Worm (Caenorhabditis elegans) whole organism, L3 larva: ENCODE results near the gene F47B8.4.

Experiments
- R02D3.7 ChIP-seq: fragments of 150-350 bp; optimal IDR thresholded peaks from 2 replicates; lab custom pipeline; 2014; ENCODE audit warnings: missing biosample characterization, missing genetic modification characterization
- ZK546.5 ChIP-seq: sonication (generic microtip); optimal IDR thresholded peaks from 2 replicates; lab custom pipeline; 2017; ENCODE audit warnings: missing biosample characterization, missing genetic modification characterization
- aly-2 ChIP-seq: fragments of 150-350 bp; optimal IDR thresholded peaks from 2 replicates; lab custom pipeline; 2014; ENCODE audit warnings: missing biosample characterization, missing genetic modification characterization
- ceh-16 ChIP-seq: sonication (generic microtip); optimal IDR thresholded peaks from 2 replicates; lab custom pipeline; 2017; ENCODE audit warnings: missing biosample characterization, missing genetic modification characterization
- ceh-28 ChIP-seq: fragments of 150-350 bp; optimal IDR thresholded peaks from 2 replicates; lab custom pipeline; 2014; ENCODE audit warnings: missing biosample characterization, missing genetic modification reagents, missing genetic modification characterization
- ceh-82 ChIP-seq: fragments of 150-350 bp; optimal IDR thresholded peaks from 2 replicates; lab custom pipeline; 2014; ENCODE audit warnings: missing biosample characterization, missing genetic modification characterization
- daf-12 ChIP-seq: fragments of 150-350 bp; optimal IDR thresholded peaks from 2 replicates; lab custom pipeline; 2014; ENCODE audit warnings: missing biosample characterization, missing genetic modification reagents, missing genetic modification characterization
- egl-27 ChIP-seq: sonication (generic microtip); optimal IDR thresholded peaks from 4 replicates; lab custom pipeline; 2017; ENCODE audit warnings: missing biosample characterization, missing genetic modification reagents, missing genetic modification characterization
- elt-1 ChIP-seq: fragments of 150-350 bp; optimal IDR thresholded peaks from 2 replicates; lab custom pipeline; 2014; ENCODE audit warnings: missing biosample characterization, missing genetic modification characterization
- elt-2 ChIP-seq: sonication (generic microtip); optimal IDR thresholded peaks from 2 replicates; lab custom pipeline; 2016; ENCODE audit warnings: missing genetic modification reagents, mild to moderate bottlenecking, missing genetic modification characterization, missing compliant biosample characterization
- elt-3 ChIP-seq, 3 experiments: fragments of 150-350 bp in 1 of 3; sonication (generic microtip) in 2 of 3; optimal IDR thresholded peaks; 2 replicates in 2 of 3; 4 replicates in 1 of 3; lab custom pipeline; 2014 to 2017; ENCODE audit warnings: missing biosample characterization in 3 of 3, missing genetic modification characterization in 3 of 3
- jun-1 ChIP-seq: fragments of 150-350 bp; optimal IDR thresholded peaks from 2 replicates; lab custom pipeline; 2014; ENCODE audit warnings: missing biosample characterization, missing genetic modification reagents, missing genetic modification characterization
- lin-39 ChIP-seq: fragments of 150-350 bp; optimal IDR thresholded peaks from 2 replicates; lab custom pipeline; 2018; ENCODE audit warnings: missing biosample characterization, missing genetic modification reagents, missing genetic modification characterization
- lsy-12 ChIP-seq: sonication (generic microtip); optimal IDR thresholded peaks from 2 replicates; lab custom pipeline; 2016; ENCODE audit warnings: mild to moderate bottlenecking, missing genetic modification characterization, missing compliant biosample characterization
- mdl-1 ChIP-seq: fragments of 150-350 bp; optimal IDR thresholded peaks from 2 replicates; lab custom pipeline; 2014; ENCODE audit warnings: missing biosample characterization, missing genetic modification characterization
- nfya-1 ChIP-seq: sonication (generic microtip); optimal IDR thresholded peaks from 2 replicates; lab custom pipeline; 2017; ENCODE audit warnings: missing genetic modification characterization, mild to moderate bottlenecking, missing compliant biosample characterization, antibody characterized with exemption, moderate library complexity; ENCODE audit not compliant: insufficient read depth
- nhr-11 ChIP-seq: fragments of 150-350 bp; optimal IDR thresholded peaks from 2 replicates; lab custom pipeline; 2014; ENCODE audit warnings: missing biosample characterization, missing genetic modification characterization
- nhr-12 ChIP-seq: fragments of 150-350 bp; optimal IDR thresholded peaks from 2 replicates; lab custom pipeline; 2014; ENCODE audit warnings: missing biosample characterization, missing genetic modification characterization
- nhr-23 ChIP-seq: fragments of 150-350 bp; optimal IDR thresholded peaks from 2 replicates; lab custom pipeline; 2014; ENCODE audit warnings: missing biosample characterization, missing genetic modification reagents, missing genetic modification characterization
- nhr-25 ChIP-seq: sonication (generic microtip); optimal IDR thresholded peaks from 2 replicates; lab custom pipeline; 2017; ENCODE audit warnings: missing biosample characterization, missing genetic modification characterization
- nhr-43 ChIP-seq: sonication (generic microtip); optimal IDR thresholded peaks from 2 replicates; lab custom pipeline; 2016; ENCODE audit warnings: mild to moderate bottlenecking, missing genetic modification characterization, missing compliant biosample characterization; ENCODE audit not compliant: poor library complexity, severe bottlenecking
- nhr-67 ChIP-seq: fragments of 150-350 bp; optimal IDR thresholded peaks from 2 replicates; lab custom pipeline; 2014; ENCODE audit warnings: missing biosample characterization, missing genetic modification characterization
- nhr-77 ChIP-seq: fragments of 150-350 bp; optimal IDR thresholded peaks from 2 replicates; lab custom pipeline; 2014; ENCODE audit warnings: missing biosample characterization, missing genetic modification characterization
- pha-4 ChIP-seq: fragments of 150-350 bp; optimal IDR thresholded peaks from 2 replicates; lab custom pipeline; 2014; ENCODE audit warnings: missing biosample characterization, missing genetic modification reagents, missing genetic modification characterization
- sea-2 ChIP-seq: fragments of 150-350 bp; sonication (generic microtip); optimal IDR thresholded peaks from 4 replicates; lab custom pipeline; 2014; ENCODE audit warnings: missing biosample characterization, missing genetic modification reagents, missing genetic modification characterization
- snpc-4 ChIP-seq: fragments of 150-350 bp; optimal IDR thresholded peaks from 2 replicates; lab custom pipeline; 2014; ENCODE audit warnings: missing biosample characterization, missing genetic modification characterization
- zag-1 ChIP-seq: fragments of 150-350 bp; optimal IDR thresholded peaks from 2 replicates; lab custom pipeline; 2014; ENCODE audit warnings: missing biosample characterization, missing genetic modification characterization
- ztf-11 ChIP-seq: fragments of 150-350 bp; optimal IDR thresholded peaks from 2 replicates; lab custom pipeline; 2014; ENCODE audit warnings: missing biosample characterization, missing genetic modification characterization
- ztf-4 ChIP-seq: fragments of 150-350 bp; optimal IDR thresholded peaks from 2 replicates; lab custom pipeline; 2014; ENCODE audit warnings: missing biosample characterization, missing genetic modification characterization

F47B8.4 gene

DNA sequence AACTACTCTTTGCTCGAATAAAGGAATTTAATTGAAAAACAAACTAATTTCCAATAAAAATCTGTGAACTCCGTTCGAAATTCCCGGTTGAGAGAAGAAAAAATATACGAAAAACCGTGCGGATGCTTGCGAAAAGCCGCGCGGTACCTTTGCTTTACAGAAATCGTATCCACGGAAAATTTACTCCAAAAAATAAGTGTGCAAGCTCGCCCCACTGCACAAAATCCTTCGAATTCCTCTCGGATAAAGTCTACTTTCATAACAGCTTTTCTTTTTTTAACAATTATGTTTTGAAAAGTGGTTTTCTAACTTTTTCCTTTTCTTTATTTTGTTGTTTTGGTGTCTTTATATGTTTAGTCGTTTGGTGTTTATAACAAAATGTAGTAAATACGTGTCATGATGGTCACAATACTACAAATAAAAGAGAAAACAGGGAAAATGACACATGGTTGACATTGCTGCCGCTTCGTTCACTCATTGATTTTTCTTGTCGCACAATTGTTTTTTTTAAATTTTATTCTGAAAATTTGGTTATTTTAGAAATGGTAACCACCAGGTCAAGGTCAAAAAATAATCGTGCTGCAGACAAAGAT, 22.9 kb upstream of the F47B8.4 start, which contains the start of gene cept-2 (continued):
- TF ChIP-seq ztf-4 (tag; lab: Kevin White, UChicago) = no peak
- peak; percentile 95 for TF ChIP-seq pha-4 (tag; lab: Kevin White, UChicago)
- peak; percentile 92 for TF ChIP-seq snpc-4
- TF ChIP-seq lsy-12 (tag; lab: Kevin White, UChicago) = peak; percentile 82
- peak; percentile 55 for TF ChIP-seq daf-12 (tag; lab: Kevin White, UChicago)
- TF ChIP-seq jun-1 (tag; lab: Kevin White, UChicago) = peak; percentile 78
- no peak for TF ChIP-seq ceh-16 (tag; lab: Kevin White, UChicago)
- TF ChIP-seq nhr-25 (tag; lab: Kevin White, UChicago) = peak; percentile 83

DNA sequence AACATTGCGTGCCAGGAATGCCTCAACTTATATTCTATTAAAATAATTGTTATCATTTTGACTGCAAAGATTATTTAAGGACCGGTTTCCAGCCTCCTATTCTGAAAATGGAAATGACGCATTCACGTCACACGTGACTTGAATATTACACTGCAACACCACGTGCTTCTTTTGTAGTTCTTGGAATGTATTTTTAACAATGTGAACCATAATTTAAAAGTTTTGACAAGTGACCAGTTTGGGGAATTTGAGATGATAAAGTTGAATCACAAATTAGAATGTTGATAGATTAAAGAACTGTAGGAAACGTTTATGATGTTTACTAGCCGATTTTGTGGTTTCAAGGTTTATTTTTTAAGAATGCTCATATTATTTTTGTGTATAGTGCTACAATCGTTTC, 17.2 kb upstream of the F47B8.4 start, which contains the start of gene F47B8.10:
Gene F47B8.10 (plus strand): TSS at position 301 of the 400 bp plus-strand sequence.
- TF ChIP-seq nhr-12 (tag; lab: Kevin White, UChicago) (no peak), elt-1 (tag; lab: Kevin White, UChicago) (no peak), sea-2 (GFP tag; lab: Kevin White, UChicago) (no peak), nhr-67 (tag; lab: Kevin White, UChicago) (no peak), nfya-1 (no peak), ztf-11 (tag; lab: Kevin White, UChicago) (no peak), elt-2 (tag; lab: Kevin White, UChicago) (no peak), nhr-77 (tag; lab: Kevin White, UChicago) (no peak), egl-27 (no peak), ZK546.5 (tag; lab: Kevin White, UChicago) (no peak)
- TF ChIP-seq, all 47 proteins: peak for 0

DNA sequence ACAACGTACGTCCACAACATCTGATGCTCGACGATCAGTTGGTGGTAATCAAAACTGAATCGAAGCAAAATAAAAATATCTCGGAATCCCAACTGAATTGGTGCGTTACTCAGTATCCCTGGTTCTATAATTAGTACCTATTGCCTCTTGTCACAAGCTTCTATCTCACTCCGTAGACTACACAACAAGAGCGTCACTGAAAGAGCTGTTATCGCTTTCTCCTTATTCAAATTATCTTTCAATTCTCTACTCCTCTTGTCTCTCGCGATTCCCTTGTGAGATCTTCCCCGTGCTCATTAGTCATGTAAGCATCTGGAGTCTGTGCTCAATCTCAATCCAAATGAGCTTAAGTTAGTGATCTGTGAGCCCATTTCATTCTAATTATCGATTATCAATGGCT, 12.2 kb upstream of the F47B8.4 start, which contains the start of gene srm-6:
Gene srm-6 (plus strand): TSS at position 301 of the 400 bp plus-strand sequence.
- no peak for TF ChIP-seq ceh-16 (tag; lab: Kevin White, UChicago)
- no peak for TF ChIP-seq R02D3.7
- no peak for TF ChIP-seq lsy-12 (tag; lab: Kevin White, UChicago)
- TF ChIP-seq elt-3 (tag; optimal IDR thresholded peaks at IDR 0.05; lab: Kevin White, UChicago) = no peak
- no peak for TF ChIP-seq snpc-4
- TF ChIP-seq, all 47 proteins: peak for 0

- no peak for TF ChIP-seq nhr-23 (tag; lab: Kevin White, UChicago)
- no peak for TF ChIP-seq lsy-12 (tag; lab: Kevin White, UChicago)
- TF ChIP-seq lin-39 (tag; lab: Kevin White, UChicago) = no peak
- no peak for TF ChIP-seq nhr-43 (tag; lab: Kevin White, UChicago)
- TF ChIP-seq egl-27 = no peak
- no peak for TF ChIP-seq ceh-82 (tag; lab: Kevin White, UChicago)
- no peak for TF ChIP-seq ceh-28 (tag; lab: Kevin White, UChicago)
Observed at ce11 chrV:14334901-14335300, 10.4 kb upstream of the F47B8.4 start, which contains the start of gene srm-5. Gene srm-5, plus strand, starts transcription at chrV:14335201.

- TF ChIP-seq nhr-67 (tag; lab: Kevin White, UChicago) (no peak), nhr-11 (tag; lab: Kevin White, UChicago) (no peak), egl-27 (no peak)
Observed at ce11 chrV:14333116-14333515, 8.6 kb upstream of the F47B8.4 start, which contains the start of gene srm-4. Gene srm-4, plus strand, starts transcription at chrV:14333416.

- no peak for TF ChIP-seq aly-2 (tag; lab: Kevin White, UChicago)
- no peak for TF ChIP-seq zag-1 (tag; lab: Kevin White, UChicago)
- TF ChIP-seq nhr-25 (tag; lab: Kevin White, UChicago) = peak; percentile 4
- TF ChIP-seq nfya-1 = no peak
- TF ChIP-seq nhr-43 (tag; lab: Kevin White, UChicago) = no peak
- no peak for TF ChIP-seq mdl-1 (tag; lab: Kevin White, UChicago)
Observed at ce11 chrV:14331477-14331876, 7.0 kb upstream of the F47B8.4 start, which contains the start of gene F47B8.8. Gene F47B8.8, plus strand, starts transcription at chrV:14331733.
